Worm (Caenorhabditis elegans) whole organism, L1 larva: ENCODE data around the gene nhr-148.

Experiments used
- aha-1 ChIP-seq: fragments of 150-350 bp; optimal IDR thresholded peaks from 2 replicates; lab custom pipeline; 2014; ENCODE audit warnings: missing biosample characterization, missing genetic modification characterization
- alr-1 ChIP-seq: fragments of 200-800 bp; sonication (Bioruptor generic); optimal IDR thresholded peaks from 2 replicates; lab custom pipeline; 2018; ENCODE audit warnings: borderline replicate concordance, mild to moderate bottlenecking, missing genetic modification characterization, missing compliant biosample characterization
- blmp-1 ChIP-seq: fragments of 150-350 bp; optimal IDR thresholded peaks from 2 replicates; lab custom pipeline; 2014; ENCODE audit warnings: missing biosample characterization, missing genetic modification characterization
- ceh-63 ChIP-seq: fragments of 200-800 bp; sonication (Bioruptor generic); optimal IDR thresholded peaks from 2 replicates; lab custom pipeline; 2018; ENCODE audit warnings: mild to moderate bottlenecking, missing genetic modification characterization, missing compliant biosample characterization
- efl-3 ChIP-seq: fragments of 200-800 bp; sonication (Bioruptor generic); optimal IDR thresholded peaks from 2 replicates; lab custom pipeline; 2018; ENCODE audit warnings: mild to moderate bottlenecking, missing genetic modification characterization, missing compliant biosample characterization
- elt-2 ChIP-seq: sonication (generic microtip); optimal IDR thresholded peaks from 2 replicates; lab custom pipeline; 2016; ENCODE audit warnings: missing genetic modification characterization, mild to moderate bottlenecking, inconsistent platforms, missing compliant biosample characterization, missing genetic modification reagents
- lin-39 ChIP-seq: fragments of 150-350 bp; optimal IDR thresholded peaks from 2 replicates; lab custom pipeline; 2014; ENCODE audit warnings: missing biosample characterization, missing genetic modification reagents, missing genetic modification characterization
- mab-9 ChIP-seq: fragments of 200-800 bp; sonication (Bioruptor generic); IDR thresholded peaks from 2 replicates; pipeline ENCODE4 v1.3.6; 2022; ENCODE audit warnings: missing genetic modification reagents, missing genetic modification characterization, missing compliant biosample characterization
- mdl-1 ChIP-seq, 2 experiments: fragments of 150-350 bp; optimal IDR thresholded peaks; 2 replicates each; lab custom pipeline; 2014 to 2017; ENCODE audit warnings: missing biosample characterization in 2 of 2, missing genetic modification characterization in 2 of 2, inconsistent platforms in 1 of 2
- nhr-237 ChIP-seq: fragments of 150-350 bp; optimal IDR thresholded peaks from 2 replicates; lab custom pipeline; 2014; ENCODE audit warnings: missing biosample characterization, missing genetic modification characterization
- nhr-28 ChIP-seq: fragments of 150-350 bp; optimal IDR thresholded peaks from 2 replicates; lab custom pipeline; 2014; ENCODE audit warnings: missing biosample characterization, missing genetic modification characterization
- snpc-4 ChIP-seq: fragments of 150-350 bp; optimal IDR thresholded peaks from 2 replicates; lab custom pipeline; 2014; ENCODE audit warnings: missing biosample characterization, missing genetic modification characterization
- tbx-2 ChIP-seq: sonication (generic microtip); optimal IDR thresholded peaks from 2 replicates; lab custom pipeline; 2016; ENCODE audit warnings: missing genetic modification characterization, missing compliant biosample characterization
- ztf-11 ChIP-seq, 2 experiments: sonication (generic microtip); optimal IDR thresholded peaks; 2 replicates each; lab custom pipeline; 2016 to 2017; ENCODE audit warnings: missing genetic modification characterization in 2 of 2, missing biosample characterization in 1 of 2, missing compliant biosample characterization in 1 of 2

ce11 chrV:7389771-7390170 lies 47.8 kb downstream of the nhr-148 start, which contains the start of gene C02H6.1:
- TF ChIP-seq efl-3 (GFP tag; lab: Kevin White, UChicago) (no peak), blmp-1 (tag; lab: Kevin White, UChicago) (no peak), mdl-1 (tag; optimal IDR thresholded peaks at IDR 0.05; lab: Kevin White, UChicago) (no peak), elt-2 (no peak), lin-39 (tag; lab: Kevin White, UChicago) (no peak), nhr-237 (tag; lab: Kevin White, UChicago) (no peak), aha-1 (no peak), ceh-63 (no peak), alr-1 (tag; lab: Kevin White, UChicago) (no peak), nhr-28 (tag; lab: Kevin White, UChicago) (no peak), tbx-2 (tag; lab: Kevin White, UChicago) (no peak), mab-9 (GFP tag; lab: Robert Waterston, UW) (no peak), ztf-11 (tag; optimal IDR thresholded peaks at IDR 0.05; lab: Kevin White, UChicago) (no peak), snpc-4 (tag; lab: Kevin White, UChicago) (no peak)
